Fruit fly (Drosophila melanogaster) whole organism, embryonic: ENCODE results near the gene CG34398.

Experiments used
- Asciz ChIP-seq: fragments of 200-800 bp; sonication (Bioruptor generic); optimal IDR thresholded peaks from 2 replicates; lab custom pipeline; 2017; ENCODE audit warnings: missing biosample characterization, mild to moderate bottlenecking, missing genetic modification characterization, missing genetic modification reagents
- B-H2 ChIP-seq: fragments of 200-800 bp; sonication (Bioruptor generic); optimal IDR thresholded peaks from 2 replicates; lab custom pipeline; 2018; ENCODE audit warnings: missing biosample characterization, mild to moderate bottlenecking, missing genetic modification characterization
- CG12744 ChIP-seq: fragments of 200-800 bp; sonication (Bioruptor generic); optimal IDR thresholded peaks from 2 replicates; lab custom pipeline; 2016; ENCODE audit warnings: missing biosample characterization, missing genetic modification characterization
- CG17359 ChIP-seq: fragments of 200-800 bp; sonication (Bioruptor generic); optimal IDR thresholded peaks from 3 replicates; lab custom pipeline; 2018; ENCODE audit warnings: missing biosample characterization, mild to moderate bottlenecking, missing genetic modification characterization, moderate library complexity
- CG2202 ChIP-seq: fragments of 200-800 bp; sonication (Bioruptor generic); optimal IDR thresholded peaks from 2 replicates; lab custom pipeline; 2018; ENCODE audit warnings: missing biosample characterization, mild to moderate bottlenecking, missing genetic modification characterization
- CG31388 ChIP-seq: fragments of 200-800 bp; sonication (Bioruptor generic); optimal IDR thresholded peaks from 2 replicates; lab custom pipeline; 2016; ENCODE audit warnings: missing biosample characterization, missing genetic modification characterization
- CG33557 ChIP-seq: fragments of 200-800 bp; sonication (Bioruptor generic); optimal IDR thresholded peaks from 2 replicates; lab custom pipeline; 2019; ENCODE audit warnings: missing biosample characterization, mild to moderate bottlenecking, missing genetic modification characterization, moderate library complexity
- CG4617 ChIP-seq: fragments of 200-800 bp; sonication (Bioruptor generic); optimal IDR thresholded peaks from 3 replicates; lab custom pipeline; 2016; ENCODE audit warnings: missing biosample characterization, missing genetic modification characterization, borderline replicate concordance
- CG4820 ChIP-seq: fragments of 200-800 bp; sonication (Bioruptor generic); optimal IDR thresholded peaks from 3 replicates; lab custom pipeline; 2016; ENCODE audit warnings: missing biosample characterization, missing genetic modification characterization
- CG6254 ChIP-seq: fragments of 200-800 bp; sonication (Bioruptor generic); optimal IDR thresholded peaks from 3 replicates; lab custom pipeline; 2017; ENCODE audit warnings: mild to moderate bottlenecking, missing biosample characterization, missing genetic modification reagents, missing genetic modification characterization
- CG6765 ChIP-seq: fragments of 200-800 bp; sonication (Bioruptor generic); optimal IDR thresholded peaks from 3 replicates; lab custom pipeline; 2017; ENCODE audit warnings: missing biosample characterization, mild to moderate bottlenecking, missing genetic modification characterization
- CG7271 ChIP-seq: fragments of 200-800 bp; sonication (Bioruptor generic); optimal IDR thresholded peaks from 2 replicates; lab custom pipeline; 2018; ENCODE audit warnings: missing biosample characterization, mild to moderate bottlenecking, missing genetic modification characterization, moderate library complexity
- CG7839 ChIP-seq: fragments of 200-800 bp; sonication (Bioruptor generic); optimal IDR thresholded peaks from 3 replicates; lab custom pipeline; 2018; ENCODE audit warnings: missing biosample characterization, mild to moderate bottlenecking, missing genetic modification characterization, moderate library complexity
- CG9437 ChIP-seq: fragments of 200-800 bp; sonication (Bioruptor generic); optimal IDR thresholded peaks from 2 replicates; lab custom pipeline; 2018; ENCODE audit warnings: missing biosample characterization, mild to moderate bottlenecking, missing genetic modification characterization
- CG9727 ChIP-seq: fragments of 200-800 bp; sonication (Bioruptor generic); optimal IDR thresholded peaks from 3 replicates; lab custom pipeline; 2017; ENCODE audit warnings: missing biosample characterization, mild to moderate bottlenecking, missing genetic modification characterization
- CG9797 ChIP-seq: fragments of 200-800 bp; sonication (Bioruptor generic); optimal IDR thresholded peaks from 3 replicates; lab custom pipeline; 2018; ENCODE audit warnings: missing biosample characterization, mild to moderate bottlenecking, missing genetic modification characterization
- D19A ChIP-seq: fragments of 200-800 bp; optimal IDR thresholded peaks from 3 replicates; lab custom pipeline; 2019; ENCODE audit warnings: missing biosample characterization, mild to moderate bottlenecking, missing genetic modification characterization, moderate library complexity
- D19B ChIP-seq: fragments of 200-800 bp; sonication (Bioruptor generic); optimal IDR thresholded peaks from 2 replicates; lab custom pipeline; 2017; ENCODE audit warnings: missing biosample characterization, mild to moderate bottlenecking, missing genetic modification characterization
- Dad ChIP-seq: fragments of 200-800 bp; sonication (Bioruptor generic); optimal IDR thresholded peaks from 3 replicates; lab custom pipeline; 2016; ENCODE audit warnings: missing biosample characterization, missing genetic modification characterization
- Ets65A ChIP-seq: fragments of 200-800 bp; sonication (Bioruptor generic); peaks from one replicate; lab custom pipeline; 2016; ENCODE audit warnings: missing biosample characterization, missing genetic modification characterization
- Hsf ChIP-seq: fragments of 200-800 bp; sonication (Bioruptor generic); optimal IDR thresholded peaks from 3 replicates; lab custom pipeline; 2016; ENCODE audit warnings: missing biosample characterization, missing genetic modification characterization
- NFAT ChIP-seq: fragments of 200-800 bp; sonication (Bioruptor generic); IDR thresholded peaks from 2 replicates; pipeline ENCODE4 v1.3.6; 2022; ENCODE audit warnings: missing biosample characterization, missing genetic modification characterization
- Oli ChIP-seq: fragments of 200-800 bp; sonication (Bioruptor generic); optimal IDR thresholded peaks from 2 replicates; lab custom pipeline; 2018; ENCODE audit warnings: missing biosample characterization, mild to moderate bottlenecking, missing genetic modification characterization, moderate library complexity
- Optix ChIP-seq: fragments of 200-800 bp; sonication (Bioruptor generic); IDR thresholded peaks from 3 replicates; pipeline ENCODE4 v1.3.6; 2022; ENCODE audit warnings: missing biosample characterization, missing genetic modification characterization
- Sox102F ChIP-seq: fragments of 200-800 bp; sonication (Bioruptor generic); optimal IDR thresholded peaks from 2 replicates; lab custom pipeline; 2018; ENCODE audit warnings: missing biosample characterization, mild to moderate bottlenecking, missing genetic modification characterization, moderate library complexity
- Xbp1 ChIP-seq: fragments of 200-800 bp; sonication (Bioruptor generic); optimal IDR thresholded peaks from 3 replicates; lab custom pipeline; 2016; ENCODE audit warnings: missing biosample characterization, mild to moderate bottlenecking, missing genetic modification characterization
- abd-A ChIP-seq: fragments of 200-800 bp; sonication (Bioruptor generic); optimal IDR thresholded peaks from 3 replicates; lab custom pipeline; 2019; ENCODE audit warnings: missing biosample characterization, mild to moderate bottlenecking, missing genetic modification characterization, moderate library complexity
- ac ChIP-seq: fragments of 200-800 bp; sonication (Bioruptor generic); optimal IDR thresholded peaks from 3 replicates; lab custom pipeline; 2017; ENCODE audit warnings: missing biosample characterization, mild to moderate bottlenecking, missing genetic modification characterization
- al ChIP-seq: fragments of 200-800 bp; sonication (Bioruptor generic); IDR thresholded peaks from 2 replicates; pipeline ENCODE4 v1.3.6; 2022; ENCODE audit warnings: missing biosample characterization, missing genetic modification characterization
- ap ChIP-seq: fragments of 200-800 bp; sonication (Bioruptor generic); IDR thresholded peaks from 2 replicates; pipeline ENCODE4 v1.3.6; 2022; ENCODE audit warnings: missing biosample characterization, missing genetic modification characterization
- chif ChIP-seq, 2 experiments: fragments of 200-800 bp; sonication (Bioruptor generic); optimal IDR thresholded peaks; 3 replicates each; lab custom pipeline; 2016; ENCODE audit warnings: missing biosample characterization in 2 of 2, missing genetic modification characterization in 2 of 2
- ci ChIP-seq: fragments of 200-800 bp; sonication (Bioruptor generic); IDR thresholded peaks from 3 replicates; pipeline ENCODE4 v1.3.6; 2022; ENCODE audit warnings: missing biosample characterization, missing genetic modification characterization
- crp ChIP-seq, 2 experiments: fragments of 200-800 bp; sonication (Bioruptor generic); optimal IDR thresholded peaks; 2 replicates in 1 of 2; 3 replicates in 1 of 2; lab custom pipeline; 2017; ENCODE audit warnings: missing biosample characterization in 2 of 2, missing genetic modification characterization in 2 of 2, mild to moderate bottlenecking in 1 of 2, moderate library complexity in 1 of 2
- ewg ChIP-seq: fragments of 200-800 bp; sonication (Bioruptor generic); optimal IDR thresholded peaks from 3 replicates; lab custom pipeline; 2017; ENCODE audit warnings: mild to moderate bottlenecking, missing biosample characterization, missing genetic modification reagents, missing genetic modification characterization
- gce ChIP-seq: fragments of 200-800 bp; sonication (Bioruptor generic); IDR thresholded peaks from 3 replicates; pipeline ENCODE4 v1.3.6; 2022; ENCODE audit warnings: missing biosample characterization, missing genetic modification characterization
- gem ChIP-seq: fragments of 200-800 bp; sonication (Bioruptor generic); optimal IDR thresholded peaks from 2 replicates; lab custom pipeline; 2019; ENCODE audit warnings: missing biosample characterization, mild to moderate bottlenecking, missing genetic modification characterization, moderate library complexity
- gsb-n ChIP-seq: fragments of 200-800 bp; sonication (Bioruptor generic); optimal IDR thresholded peaks from 3 replicates; lab custom pipeline; 2018; ENCODE audit warnings: missing biosample characterization, mild to moderate bottlenecking, missing genetic modification characterization
- hb ChIP-seq: fragments of 200-800 bp; sonication (Bioruptor generic); IDR thresholded peaks from 3 replicates; pipeline ENCODE4 v1.3.6; 2022; ENCODE audit warnings: missing biosample characterization, missing genetic modification characterization; ENCODE audit not compliant: partially characterized antibody
- lbe ChIP-seq: fragments of 200-800 bp; sonication (Bioruptor generic); optimal IDR thresholded peaks from 2 replicates; lab custom pipeline; 2016; ENCODE audit warnings: missing biosample characterization, mild to moderate bottlenecking, missing genetic modification characterization
- mirr ChIP-seq: fragments of 200-800 bp; sonication (Bioruptor generic); optimal IDR thresholded peaks from 3 replicates; lab custom pipeline; 2018; ENCODE audit warnings: missing biosample characterization, mild to moderate bottlenecking, missing genetic modification characterization
- mld ChIP-seq: fragments of 200-800 bp; sonication (Bioruptor generic); IDR thresholded peaks from 3 replicates; pipeline ENCODE4 v1.3.6; 2022; ENCODE audit warnings: missing biosample characterization, missing genetic modification characterization; ENCODE audit not compliant: partially characterized antibody
- nau ChIP-seq: fragments of 200-800 bp; sonication (Bioruptor generic); optimal IDR thresholded peaks from 3 replicates; lab custom pipeline; 2017; ENCODE audit warnings: missing biosample characterization, mild to moderate bottlenecking, missing genetic modification characterization, missing genetic modification reagents
- nom ChIP-seq: fragments of 200-800 bp; sonication (Bioruptor generic); optimal IDR thresholded peaks from 2 replicates; lab custom pipeline; 2017; ENCODE audit warnings: missing biosample characterization, missing genetic modification characterization, mild to moderate bottlenecking, moderate library complexity, missing genetic modification reagents
- odd ChIP-seq: fragments of 200-800 bp; sonication (Bioruptor generic); optimal IDR thresholded peaks from 2 replicates; lab custom pipeline; 2017; ENCODE audit warnings: missing biosample characterization, mild to moderate bottlenecking, missing genetic modification characterization
- pb ChIP-seq: fragments of 200-800 bp; sonication (Bioruptor generic); optimal IDR thresholded peaks from 3 replicates; lab custom pipeline; 2016; ENCODE audit warnings: missing biosample characterization, missing genetic modification characterization
- phol ChIP-seq: fragments of 200-800 bp; sonication (Bioruptor generic); optimal IDR thresholded peaks from 3 replicates; lab custom pipeline; 2018; ENCODE audit warnings: missing biosample characterization, mild to moderate bottlenecking, missing genetic modification characterization, moderate library complexity
- row ChIP-seq: fragments of 200-800 bp; sonication (Bioruptor generic); IDR thresholded peaks from 3 replicates; pipeline ENCODE4 v1.3.6; 2022; ENCODE audit warnings: missing biosample characterization, missing genetic modification characterization
- trh ChIP-seq: fragments of 200-800 bp; sonication (Bioruptor generic); optimal IDR thresholded peaks from 2 replicates; lab custom pipeline; 2016; ENCODE audit warnings: missing biosample characterization, missing genetic modification characterization
- unpg ChIP-seq: fragments of 200-800 bp; sonication (Bioruptor generic); optimal IDR thresholded peaks from 3 replicates; lab custom pipeline; 2018; ENCODE audit warnings: missing biosample characterization, mild to moderate bottlenecking, missing genetic modification characterization, moderate library complexity
- vfl ChIP-seq: fragments of 200-800 bp; sonication (Bioruptor generic); optimal IDR thresholded peaks from 2 replicates; lab custom pipeline; 2016; ENCODE audit warnings: missing biosample characterization, missing genetic modification characterization
- zen ChIP-seq: fragments of 200-800 bp; sonication (Bioruptor generic); optimal IDR thresholded peaks from 3 replicates; lab custom pipeline; 2018; ENCODE audit warnings: missing biosample characterization, mild to moderate bottlenecking, missing genetic modification characterization, moderate library complexity

CG34398 gene

DNA sequence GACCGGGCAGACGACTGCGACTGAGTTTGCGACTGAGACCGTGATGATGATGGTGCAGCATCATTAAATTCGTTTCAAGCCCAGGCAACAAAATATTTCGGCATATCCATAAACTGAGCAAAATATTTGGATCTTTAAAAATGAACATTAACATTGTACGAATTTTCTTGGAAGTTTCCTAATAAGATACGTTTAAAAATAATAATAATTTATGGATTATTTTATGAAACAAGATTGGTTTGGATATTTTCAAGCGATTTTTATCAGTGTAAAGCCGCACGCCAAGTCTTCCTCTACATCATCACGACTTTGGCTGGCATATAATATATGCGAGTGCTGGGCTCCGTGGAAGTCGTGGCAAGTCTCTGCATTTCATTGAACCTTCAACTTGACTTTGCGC, 21.7 kb downstream of the CG34398 start (continued):
- TF ChIP-seq Ets65A, result no peak
- TF ChIP-seq D19B, result no peak
- TF ChIP-seq CG7839 (tag; lab: Kevin White, UChicago), result peak; percentile 28
- no peak for TF ChIP-seq CG4617 (GFP tag; lab: Kevin White, UChicago)
- no peak for TF ChIP-seq Xbp1
- TF ChIP-seq al (GFP tag; lab: Robert Waterston, UW), result no peak
- no peak for TF ChIP-seq Hsf (GFP tag; lab: Kevin White, UChicago)
- no peak for TF ChIP-seq zen (tag; lab: Kevin White, UChicago)
- TF ChIP-seq Optix (GFP tag; lab: Robert Waterston, UW), result no peak
- TF ChIP-seq B-H2 (GFP tag; lab: Kevin White, UChicago), result no peak
- TF ChIP-seq CG12744 (GFP tag; lab: Kevin White, UChicago), result no peak
- peak; percentile 24 for TF ChIP-seq Oli (tag; lab: Kevin White, UChicago)
- TF ChIP-seq vfl (GFP tag; lab: Kevin White, UChicago), result no peak
- TF ChIP-seq lbe (GFP tag; lab: Kevin White, UChicago), result peak; percentile 79
- TF ChIP-seq CG9797 (GFP tag; lab: Kevin White, UChicago), result no peak
- TF ChIP-seq pb (GFP tag; lab: Kevin White, UChicago), result no peak
- TF ChIP-seq Asciz (GFP tag; lab: Kevin White, UChicago), result peak; percentile 15
- 0 out of 3 replicates have a peak, but pooled peaks have one; percentile 24 for TF ChIP-seq ci (GFP tag; lab: Robert Waterston, UW)
- TF ChIP-seq D19A (tag; lab: Kevin White, UChicago), result no peak
- no peak for TF ChIP-seq Dad (GFP tag; lab: Kevin White, UChicago)
- TF ChIP-seq CG6254 (GFP tag; lab: Kevin White, UChicago), result no peak
- TF ChIP-seq CG6765 (GFP tag; lab: Kevin White, UChicago), result no peak
- TF ChIP-seq unpg (GFP tag; lab: Kevin White, UChicago), result peak; percentile 45
- no peak for TF ChIP-seq odd (GFP tag; lab: Kevin White, UChicago)
- no peak for TF ChIP-seq crp (GFP tag; optimal IDR thresholded peaks at IDR 0.05; lab: Kevin White, UChicago)
- no peak for TF ChIP-seq CG9437 (GFP tag; lab: Kevin White, UChicago)
- peak; percentile 51 for TF ChIP-seq nom
- TF ChIP-seq abd-A (tag; lab: Kevin White, UChicago), result no peak
- no peak for TF ChIP-seq CG2202 (tag; lab: Kevin White, UChicago)
- TF ChIP-seq gce (GFP tag; lab: Robert Waterston, UW), result no peak
- TF ChIP-seq ewg (GFP tag; lab: Kevin White, UChicago), result no peak
- no peak for TF ChIP-seq chif (GFP tag; optimal IDR thresholded peaks at IDR 0.05; lab: Kevin White, UChicago)
- TF ChIP-seq CG31388 (GFP tag; lab: Kevin White, UChicago), result no peak
- no peak for TF ChIP-seq CG9727 (GFP tag; lab: Kevin White, UChicago)
- no peak for TF ChIP-seq NFAT (GFP tag; lab: Robert Waterston, UW)
- no peak for TF ChIP-seq ac (GFP tag; lab: Kevin White, UChicago)
- TF ChIP-seq hb (GFP tag; lab: Robert Waterston, UW), result no peak
- TF ChIP-seq mirr, result no peak
- TF ChIP-seq phol, result peak; percentile 31
- no peak for TF ChIP-seq trh (GFP tag; lab: Kevin White, UChicago)
- peak; percentile 20 for TF ChIP-seq CG4820 (GFP tag; lab: Kevin White, UChicago)
- peak; percentile 61 for TF ChIP-seq gem (tag; lab: Kevin White, UChicago)
- TF ChIP-seq CG33557, result no peak
- TF ChIP-seq ap, result no peak
- TF ChIP-seq mld (GFP tag; lab: Robert Waterston, UW), result no peak
- TF ChIP-seq nau (GFP tag; lab: Kevin White, UChicago), result no peak
- TF ChIP-seq CG7271 (tag; lab: Kevin White, UChicago), result no peak
- TF ChIP-seq gsb-n (tag; lab: Kevin White, UChicago), result peak; percentile 6
- 0 out of 3 replicates have a peak, but pooled peaks have one; percentile 35 for TF ChIP-seq row (GFP tag; lab: Robert Waterston, UW)
- TF ChIP-seq Sox102F (GFP tag; lab: Kevin White, UChicago), result peak; percentile 57
- TF ChIP-seq CG17359 (tag; lab: Kevin White, UChicago), result peak; percentile 51
